Worm (Caenorhabditis elegans): ENCODE data around the gene icd-1.

DNA sequence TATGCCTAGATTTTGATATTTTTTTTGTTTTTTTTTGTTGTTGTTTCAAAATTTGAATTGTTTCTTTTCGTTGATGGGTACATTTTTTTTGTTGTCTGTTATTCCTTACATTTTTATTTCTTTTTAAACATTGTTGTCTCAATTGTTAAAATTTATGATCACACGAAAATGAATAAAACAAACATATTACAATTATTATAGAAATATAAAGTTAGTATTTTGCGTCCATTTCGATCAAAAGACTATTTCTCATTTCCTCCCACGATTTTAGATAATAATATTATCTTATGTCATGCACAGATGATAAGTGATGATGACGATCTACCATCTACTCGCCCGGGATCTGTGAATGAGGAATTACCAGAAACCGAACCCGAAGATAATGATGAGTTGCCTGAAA is 33.8 kb downstream of the icd-1 start, which contains the start of gene wrn-1:
- TF ChIP-seq hlh-26 (GFP tag; conservative IDR thresholded peaks at IDR 0.05) = no peak
- TF ChIP-seq atf-7 (tag; optimal IDR thresholded peaks at IDR 0.05) = no peak
- TF ChIP-seq lin-40 (tag; optimal IDR thresholded peaks at IDR 0.05) = no peak
- no peak for TF ChIP-seq akir-1 (GFP tag; optimal IDR thresholded peaks at IDR 0.05)
- no peak for TF ChIP-seq nfya-1 (tag; optimal IDR thresholded peaks at IDR 0.05; ENCODE audit: borderline replicate concordance, insufficient read depth)
